Fruit fly (Drosophila melanogaster) whole organism, prepupa: ENCODE data around the gene Cyp316a1.

Experiments
- CG10631 ChIP-seq: fragments of 200-800 bp; sonication (Bioruptor generic); optimal IDR thresholded peaks from 2 replicates; lab custom pipeline; 2016; ENCODE audit warnings: missing biosample characterization, missing genetic modification characterization
- CG10669 ChIP-seq: fragments of 200-800 bp; sonication (Bioruptor generic); optimal IDR thresholded peaks from 3 replicates; lab custom pipeline; 2018; ENCODE audit warnings: missing biosample characterization, mild to moderate bottlenecking, missing genetic modification characterization, moderate library complexity
- CG11762 ChIP-seq: fragments of 200-800 bp; sonication (Bioruptor generic); optimal IDR thresholded peaks from 3 replicates; lab custom pipeline; 2016; ENCODE audit warnings: missing biosample characterization, missing genetic modification characterization; ENCODE audit not compliant: insufficient read depth
- CG1621 ChIP-seq: fragments of 200-800 bp; sonication (Bioruptor generic); optimal IDR thresholded peaks from 3 replicates; lab custom pipeline; 2018; ENCODE audit warnings: missing biosample characterization, mild to moderate bottlenecking, missing genetic modification characterization
- CG31627 ChIP-seq: fragments of 200-800 bp; sonication (Bioruptor generic); optimal IDR thresholded peaks from 3 replicates; lab custom pipeline; 2016; ENCODE audit warnings: missing biosample characterization, missing genetic modification characterization
- CG32006 ChIP-seq: fragments of 200-800 bp; sonication (Bioruptor generic); optimal IDR thresholded peaks from 3 replicates; lab custom pipeline; 2017; ENCODE audit warnings: missing biosample characterization, mild to moderate bottlenecking, missing genetic modification characterization
- CG6163 ChIP-seq: fragments of 200-800 bp; sonication (Bioruptor generic); IDR thresholded peaks from 3 replicates; pipeline ENCODE4 v1.3.6; 2022; ENCODE audit warnings: missing biosample characterization, missing genetic modification characterization
- CG6276 ChIP-seq: fragments of 200-800 bp; sonication (Bioruptor generic); optimal IDR thresholded peaks from 2 replicates; lab custom pipeline; 2017; ENCODE audit warnings: missing biosample characterization, mild to moderate bottlenecking, missing genetic modification characterization
- CG6792 ChIP-seq: fragments of 200-800 bp; sonication (Bioruptor generic); optimal IDR thresholded peaks from 3 replicates; lab custom pipeline; 2016; ENCODE audit warnings: missing biosample characterization, missing genetic modification characterization
- CG7368 ChIP-seq: fragments of 200-800 bp; sonication (Bioruptor generic); optimal IDR thresholded peaks from 3 replicates; lab custom pipeline; 2016; ENCODE audit warnings: missing biosample characterization, missing genetic modification characterization
- CG8119 ChIP-seq: fragments of 200-800 bp; sonication (Bioruptor generic); IDR thresholded peaks from 3 replicates; pipeline ENCODE4 v1.3.6; 2022; ENCODE audit warnings: missing biosample characterization, missing genetic modification characterization
- CG8319 ChIP-seq: fragments of 200-800 bp; sonication (Bioruptor generic); optimal IDR thresholded peaks from 3 replicates; lab custom pipeline; 2016; ENCODE audit warnings: missing biosample characterization, missing genetic modification characterization
- CG9139 ChIP-seq: fragments of 200-800 bp; sonication (Bioruptor generic); optimal IDR thresholded peaks from 3 replicates; lab custom pipeline; 2017; ENCODE audit warnings: missing biosample characterization, mild to moderate bottlenecking, missing genetic modification characterization
- Eip78C ChIP-seq: fragments of 200-800 bp; sonication (Bioruptor generic); peaks from one replicate; lab custom pipeline; 2016; ENCODE audit warnings: missing biosample characterization, missing genetic modification characterization
- Eip93F ChIP-seq: fragments of 200-800 bp; sonication (Bioruptor generic); optimal IDR thresholded peaks from 2 replicates; lab custom pipeline; 2016; ENCODE audit warnings: missing biosample characterization, mild to moderate bottlenecking, missing genetic modification characterization
- Ets21C ChIP-seq: fragments of 200-800 bp; sonication (Bioruptor generic); optimal IDR thresholded peaks from 3 replicates; lab custom pipeline; 2016; ENCODE audit warnings: missing biosample characterization, missing genetic modification characterization
- Ets96B ChIP-seq: fragments of 200-800 bp; optimal IDR thresholded peaks from 2 replicates; lab custom pipeline; 2019; ENCODE audit warnings: missing biosample characterization, mild to moderate bottlenecking, missing genetic modification characterization, moderate library complexity
- Gug ChIP-seq: fragments of 200-800 bp; sonication (Bioruptor generic); IDR thresholded peaks from 2 replicates; pipeline ENCODE4 v1.3.6; 2022; ENCODE audit warnings: missing biosample characterization, missing genetic modification characterization
- Hr39 ChIP-seq: fragments of 200-800 bp; sonication (Bioruptor generic); optimal IDR thresholded peaks from 2 replicates; lab custom pipeline; 2016; ENCODE audit warnings: missing biosample characterization, missing genetic modification characterization
- Smox ChIP-seq: fragments of 200-800 bp; sonication (Bioruptor generic); optimal IDR thresholded peaks from 3 replicates; lab custom pipeline; 2016; ENCODE audit warnings: missing biosample characterization, missing genetic modification characterization
- Sox15 ChIP-seq: fragments of 200-800 bp; sonication (Bioruptor generic); optimal IDR thresholded peaks from 3 replicates; lab custom pipeline; 2016; ENCODE audit warnings: missing biosample characterization, missing genetic modification characterization
- dac ChIP-seq: fragments of 200-800 bp; sonication (Bioruptor generic); optimal IDR thresholded peaks from 2 replicates; lab custom pipeline; 2017; ENCODE audit warnings: missing biosample characterization, mild to moderate bottlenecking, missing genetic modification characterization
- dsx ChIP-seq: fragments of 200-800 bp; optimal IDR thresholded peaks from 3 replicates; lab custom pipeline; 2019; ENCODE audit warnings: missing biosample characterization, mild to moderate bottlenecking, missing genetic modification characterization, moderate library complexity; ENCODE audit not compliant: poor library complexity, severe bottlenecking
- eg ChIP-seq: fragments of 200-800 bp; sonication (Bioruptor generic); IDR thresholded peaks from 3 replicates; pipeline ENCODE4 v1.3.6; 2022; ENCODE audit warnings: missing biosample characterization, missing genetic modification characterization
- esn ChIP-seq: fragments of 200-800 bp; sonication (Bioruptor generic); optimal IDR thresholded peaks from 2 replicates; lab custom pipeline; 2016; ENCODE audit warnings: missing biosample characterization, mild to moderate bottlenecking, missing genetic modification characterization, moderate library complexity
- fd59A ChIP-seq: fragments of 200-800 bp; sonication (Bioruptor generic); optimal IDR thresholded peaks from 2 replicates; lab custom pipeline; 2017; ENCODE audit warnings: missing biosample characterization, mild to moderate bottlenecking, missing genetic modification characterization, missing genetic modification reagents
- fd85E ChIP-seq: fragments of 200-800 bp; sonication (Bioruptor generic); optimal IDR thresholded peaks from 3 replicates; lab custom pipeline; 2016; ENCODE audit warnings: missing biosample characterization, missing genetic modification characterization
- lz ChIP-seq: fragments of 200-800 bp; sonication (Bioruptor generic); optimal IDR thresholded peaks from 3 replicates; lab custom pipeline; 2016; ENCODE audit warnings: missing biosample characterization, missing genetic modification characterization
- net ChIP-seq: fragments of 200-800 bp; sonication (Bioruptor generic); optimal IDR thresholded peaks from 3 replicates; lab custom pipeline; 2016; ENCODE audit warnings: missing biosample characterization, missing genetic modification characterization
- pdm3 ChIP-seq: fragments of 200-800 bp; sonication (Bioruptor generic); optimal IDR thresholded peaks from 3 replicates; lab custom pipeline; 2016; ENCODE audit warnings: missing biosample characterization, missing genetic modification characterization
- salr ChIP-seq, 2 experiments: fragments of 200-800 bp; sonication (Bioruptor generic); optimal IDR thresholded peaks; 3 replicates each; lab custom pipeline; 2016 to 2018; ENCODE audit warnings: missing biosample characterization in 2 of 2, missing genetic modification characterization in 2 of 2, mild to moderate bottlenecking in 1 of 2
- svp ChIP-seq: fragments of 200-800 bp; sonication (Bioruptor generic); peaks from one replicate; lab custom pipeline; 2016; ENCODE audit warnings: missing biosample characterization, missing genetic modification characterization
- topi ChIP-seq: fragments of 200-800 bp; sonication (Bioruptor generic); optimal IDR thresholded peaks from 3 replicates; lab custom pipeline; 2016; ENCODE audit warnings: missing biosample characterization, missing genetic modification characterization

Cyp316a1 gene

DNA sequence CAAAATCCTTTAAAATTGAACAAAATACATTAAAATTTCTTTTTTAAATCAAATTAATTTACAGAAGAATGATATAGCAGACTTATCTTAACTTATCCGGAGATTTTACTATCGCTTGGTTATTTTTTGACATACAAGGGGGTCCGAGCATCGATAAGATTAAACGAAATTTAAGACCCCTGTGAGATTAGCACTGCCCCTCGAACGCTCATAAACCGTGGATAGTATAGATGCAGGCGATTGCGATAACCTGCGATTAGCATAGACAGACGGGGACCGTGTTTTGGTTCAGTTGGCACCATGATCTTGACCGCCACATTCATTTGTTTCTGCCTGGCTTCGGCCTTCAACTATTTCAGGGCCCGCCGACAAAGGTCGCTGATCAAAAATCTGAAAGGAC is at the start of gene Cyp316a1:
Gene Cyp316a1 (plus strand): TSS at position 301 of the 400 bp plus-strand sequence.
- TF ChIP-seq CG6276 (GFP tag; lab: Kevin White, UChicago) (no peak), Smox (GFP tag; lab: Kevin White, UChicago) (no peak), svp (GFP tag; lab: Kevin White, UChicago) (peak; percentile 40), CG8119 (GFP tag; lab: Robert Waterston, UW) (no peak)
- TF ChIP-seq, all 60 proteins: peak for 1

DNA sequence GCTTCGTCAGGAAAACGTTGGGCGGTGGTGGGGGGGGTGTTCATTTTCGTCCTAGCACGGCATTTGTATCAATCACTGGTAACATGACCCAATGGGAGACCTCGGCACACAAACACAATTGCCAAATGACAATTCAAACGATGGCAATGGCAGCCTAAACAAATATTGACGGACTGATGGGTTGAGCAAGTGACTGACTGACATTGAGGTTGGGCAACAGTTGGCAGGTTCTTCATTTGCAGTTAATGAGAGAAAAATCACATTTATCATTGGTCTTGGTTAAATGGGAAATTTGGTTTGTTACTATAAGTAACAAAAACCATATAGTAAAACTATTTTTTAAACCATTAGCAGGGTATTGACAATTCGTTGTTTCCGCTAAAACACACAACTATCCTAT is 42.6 kb upstream of the Cyp316a1 start:
- TF ChIP-seq CG8119 (GFP tag; lab: Robert Waterston, UW) (no peak), CG8319 (GFP tag; lab: Kevin White, UChicago) (no peak), salr (GFP tag; optimal IDR thresholded peaks at IDR 0.05; lab: Kevin White, UChicago) (no peak), CG10631 (GFP tag; lab: Kevin White, UChicago) (no peak), CG7368 (GFP tag; lab: Kevin White, UChicago) (no peak), Sox15 (no peak), fd85E (GFP tag; lab: Kevin White, UChicago) (no peak), CG9139 (GFP tag; lab: Kevin White, UChicago) (no peak), CG10669 (GFP tag; lab: Kevin White, UChicago) (no peak), CG6792 (no peak), CG31627 (GFP tag; lab: Kevin White, UChicago) (no peak), Ets96B (tag; lab: Kevin White, UChicago) (no peak), Gug (GFP tag; lab: Robert Waterston, UW) (no peak), Hr39 (GFP tag; lab: Kevin White, UChicago) (no peak), dac (GFP tag; lab: Kevin White, UChicago) (no peak), dsx (GFP tag; lab: Kevin White, UChicago) (no peak), CG6163 (GFP tag; lab: Robert Waterston, UW) (no peak), esn (GFP tag; lab: Kevin White, UChicago) (no peak)

DNA sequence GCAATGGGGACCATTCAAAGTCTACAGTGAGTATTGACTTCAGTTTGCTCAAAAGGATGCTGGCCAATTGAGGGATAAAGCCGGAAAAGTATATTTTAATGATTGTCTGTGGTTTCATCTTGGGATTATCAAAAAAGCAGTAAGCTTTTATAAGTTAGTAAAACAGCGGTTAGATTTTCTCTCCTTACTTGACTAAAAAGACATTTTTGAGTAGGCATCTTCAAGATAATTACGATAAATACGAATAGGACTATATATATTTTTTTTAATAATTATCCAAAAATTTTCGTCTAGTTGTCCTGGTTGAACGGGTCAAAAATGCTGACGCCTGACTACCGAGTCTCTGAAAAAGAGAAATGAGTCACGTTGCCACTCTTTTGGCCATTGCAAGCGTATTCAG is 41.1 kb upstream of the Cyp316a1 start, which contains the start of gene CG33278:
Gene CG33278 (plus strand): TSS at position 301 of the 400 bp plus-strand sequence.
- TF ChIP-seq lz (no peak), fd59A (GFP tag; lab: Kevin White, UChicago) (no peak), Gug (GFP tag; lab: Robert Waterston, UW) (no peak)

DNA sequence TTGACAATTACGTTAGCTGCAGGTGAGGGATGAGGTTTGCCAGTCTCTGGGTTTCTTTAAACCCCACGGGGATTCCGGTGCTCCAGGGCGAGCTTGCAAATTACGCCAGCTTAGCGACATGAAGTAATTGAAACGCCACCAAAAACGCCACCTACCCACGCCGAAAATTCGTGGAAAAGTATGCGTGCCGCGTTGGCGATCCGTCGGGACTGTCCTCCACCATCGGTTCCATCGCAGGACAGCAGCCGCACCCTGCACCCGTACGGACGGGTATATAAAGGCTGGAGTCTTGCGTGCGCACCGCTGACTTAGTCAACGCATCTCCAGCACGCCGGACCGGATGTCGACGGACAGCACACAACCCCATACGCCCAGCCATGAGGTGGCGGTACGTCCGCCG is 35.8 kb upstream of the Cyp316a1 start, which contains the start of gene ppk26:
Gene ppk26 (plus strand): TSS at position 301 of the 400 bp plus-strand sequence.
- TF ChIP-seq net (GFP tag; lab: Kevin White, UChicago): no peak
- TF ChIP-seq pdm3 (GFP tag; lab: Kevin White, UChicago): no peak
- TF ChIP-seq CG6163 (GFP tag; lab: Robert Waterston, UW): no peak
- TF ChIP-seq CG6792: no peak
- TF ChIP-seq CG8119 (GFP tag; lab: Robert Waterston, UW): no peak
- no peak for TF ChIP-seq CG1621 (tag; lab: Kevin White, UChicago)
- no peak for TF ChIP-seq Eip78C (GFP tag; lab: Kevin White, UChicago)
- TF ChIP-seq CG9139 (GFP tag; lab: Kevin White, UChicago): no peak
- TF ChIP-seq fd85E (GFP tag; lab: Kevin White, UChicago): no peak
- TF ChIP-seq dac (GFP tag; lab: Kevin White, UChicago): no peak
- TF ChIP-seq topi (GFP tag; lab: Kevin White, UChicago): no peak
- no peak for TF ChIP-seq CG32006 (GFP tag; lab: Kevin White, UChicago)
- TF ChIP-seq Eip93F (GFP tag; lab: Kevin White, UChicago): no peak
- TF ChIP-seq lz: no peak
- no peak for TF ChIP-seq eg (GFP tag; lab: Robert Waterston, UW)
- no peak for TF ChIP-seq Gug (GFP tag; lab: Robert Waterston, UW)
- no peak for TF ChIP-seq Hr39 (GFP tag; lab: Kevin White, UChicago)
- TF ChIP-seq Ets21C (GFP tag; lab: Kevin White, UChicago): no peak
- TF ChIP-seq CG11762 (GFP tag; lab: Kevin White, UChicago): no peak
- TF ChIP-seq CG10669 (GFP tag; lab: Kevin White, UChicago): no peak
